Fruit fly (Drosophila melanogaster) whole organism, embryonic: ENCODE measurements around the gene wisp.

Source experiments
- ATbp ChIP-seq: fragments of 200-800 bp; sonication (Bioruptor generic); optimal IDR thresholded peaks from 2 replicates; lab custom pipeline; 2017; ENCODE audit warnings: missing biosample characterization, mild to moderate bottlenecking, missing genetic modification characterization, missing genetic modification reagents
- CG11456 ChIP-seq: fragments of 200-800 bp; sonication (Bioruptor generic); IDR thresholded peaks from 3 replicates; pipeline ENCODE4 v1.3.6; 2022; ENCODE audit warnings: missing biosample characterization, missing genetic modification characterization
- CG11723 ChIP-seq: fragments of 200-800 bp; sonication (Bioruptor generic); optimal IDR thresholded peaks from 2 replicates; lab custom pipeline; 2017; ENCODE audit warnings: missing biosample characterization, mild to moderate bottlenecking, missing genetic modification characterization
- CG12236 ChIP-seq: fragments of 200-800 bp; sonication (Bioruptor generic); optimal IDR thresholded peaks from 2 replicates; lab custom pipeline; 2016; ENCODE audit warnings: missing biosample characterization, missing genetic modification characterization
- CG12299 ChIP-seq: fragments of 200-800 bp; sonication (Bioruptor generic); optimal IDR thresholded peaks from 2 replicates; lab custom pipeline; 2018; ENCODE audit warnings: missing biosample characterization, mild to moderate bottlenecking, missing genetic modification characterization
- CG12391 ChIP-seq: fragments of 200-800 bp; sonication (Bioruptor generic); optimal IDR thresholded peaks from 3 replicates; lab custom pipeline; 2018; ENCODE audit warnings: missing biosample characterization, mild to moderate bottlenecking, missing genetic modification characterization, moderate library complexity
- CG17328 ChIP-seq: fragments of 200-800 bp; sonication (Bioruptor generic); IDR thresholded peaks from 2 replicates; pipeline ENCODE4 v1.3.6; 2022; ENCODE audit warnings: missing biosample characterization, missing genetic modification characterization
- CG17361 ChIP-seq: fragments of 200-800 bp; sonication (Bioruptor generic); IDR thresholded peaks from 3 replicates; pipeline ENCODE4 v1.3.6; 2022; ENCODE audit warnings: missing biosample characterization, missing genetic modification characterization
- CG17912 ChIP-seq: fragments of 200-800 bp; sonication (Bioruptor generic); optimal IDR thresholded peaks from 2 replicates; lab custom pipeline; 2018; ENCODE audit warnings: missing biosample characterization, mild to moderate bottlenecking, missing genetic modification characterization
- CG3995 ChIP-seq: fragments of 200-800 bp; sonication (Bioruptor generic); optimal IDR thresholded peaks from 3 replicates; lab custom pipeline; 2016; ENCODE audit warnings: missing biosample characterization, missing genetic modification characterization
- CG42726 ChIP-seq: fragments of 200-800 bp; sonication (Bioruptor generic); IDR thresholded peaks from 2 replicates; pipeline ENCODE4 v1.3.6; 2022; ENCODE audit warnings: missing biosample characterization, missing genetic modification characterization; ENCODE audit not compliant: partially characterized antibody
- CG7357 ChIP-seq: fragments of 200-800 bp; sonication (Bioruptor generic); IDR thresholded peaks from 3 replicates; pipeline ENCODE4 v1.3.6; 2022; ENCODE audit warnings: missing biosample characterization, missing genetic modification characterization
- CG8388 ChIP-seq: fragments of 200-800 bp; sonication (Bioruptor generic); optimal IDR thresholded peaks from 2 replicates; lab custom pipeline; 2019; ENCODE audit warnings: missing biosample characterization, mild to moderate bottlenecking, missing genetic modification characterization, moderate library complexity
- CG9609 ChIP-seq: fragments of 200-800 bp; sonication (Bioruptor generic); optimal IDR thresholded peaks from 3 replicates; lab custom pipeline; 2016; ENCODE audit warnings: missing biosample characterization, missing genetic modification characterization
- CG9932 ChIP-seq: fragments of 200-800 bp; sonication (Bioruptor generic); IDR thresholded peaks from 2 replicates; pipeline ENCODE4 v1.3.6; 2022; ENCODE audit warnings: missing biosample characterization, missing genetic modification characterization
- Chrac-16 ChIP-seq: fragments of 200-800 bp; sonication (Bioruptor generic); optimal IDR thresholded peaks from 3 replicates; lab custom pipeline; 2016; ENCODE audit warnings: missing biosample characterization, missing genetic modification characterization
- Doc2 ChIP-seq: fragments of 200-800 bp; sonication (Bioruptor generic); IDR thresholded peaks from 2 replicates; pipeline ENCODE4 v1.3.6; 2022; ENCODE audit warnings: missing biosample characterization, missing genetic modification characterization
- Dp ChIP-seq: fragments of 200-800 bp; sonication (Bioruptor generic); optimal IDR thresholded peaks from 2 replicates; lab custom pipeline; 2018; ENCODE audit warnings: missing biosample characterization, mild to moderate bottlenecking, missing genetic modification characterization, moderate library complexity
- E2f2 ChIP-seq: fragments of 200-800 bp; sonication (Bioruptor generic); IDR thresholded peaks from 2 replicates; pipeline ENCODE4 v1.3.6; 2022; ENCODE audit warnings: missing biosample characterization, missing genetic modification characterization
- ERR ChIP-seq: fragments of 200-800 bp; sonication (Bioruptor generic); optimal IDR thresholded peaks from 2 replicates; lab custom pipeline; 2016; ENCODE audit warnings: missing biosample characterization, missing genetic modification characterization
- Lhr ChIP-seq: fragments of 200-800 bp; sonication (Bioruptor generic); optimal IDR thresholded peaks from 3 replicates; lab custom pipeline; 2017; ENCODE audit warnings: mild to moderate bottlenecking, missing biosample characterization, missing genetic modification reagents, missing genetic modification characterization
- Mrtf ChIP-seq: fragments of 200-800 bp; sonication (Bioruptor generic); IDR thresholded peaks from 3 replicates; pipeline ENCODE4 v1.3.6; 2022; ENCODE audit warnings: missing biosample characterization, missing genetic modification characterization
- NFAT ChIP-seq: fragments of 200-800 bp; sonication (Bioruptor generic); IDR thresholded peaks from 2 replicates; pipeline ENCODE4 v1.3.6; 2022; ENCODE audit warnings: missing biosample characterization, missing genetic modification characterization
- Oli ChIP-seq: fragments of 200-800 bp; sonication (Bioruptor generic); optimal IDR thresholded peaks from 2 replicates; lab custom pipeline; 2018; ENCODE audit warnings: missing biosample characterization, mild to moderate bottlenecking, missing genetic modification characterization, moderate library complexity
- Ravus ChIP-seq: fragments of 200-800 bp; sonication (Bioruptor generic); IDR thresholded peaks from 2 replicates; pipeline ENCODE4 v1.3.6; 2022; ENCODE audit warnings: missing biosample characterization, missing genetic modification characterization
- Rfx ChIP-seq: fragments of 200-800 bp; sonication (Bioruptor generic); IDR thresholded peaks from 2 replicates; pipeline ENCODE4 v1.3.6; 2022; ENCODE audit warnings: missing biosample characterization, missing genetic modification characterization
- Sin3A ChIP-seq: fragments of >200 bp; optimal IDR thresholded peaks from 2 replicates; lab custom pipeline; 2018
- chif ChIP-seq, 2 experiments: fragments of 200-800 bp; sonication (Bioruptor generic); optimal IDR thresholded peaks; 3 replicates each; lab custom pipeline; 2016; ENCODE audit warnings: missing biosample characterization in 2 of 2, missing genetic modification characterization in 2 of 2
- chn ChIP-seq: fragments of 200-800 bp; sonication (Bioruptor generic); optimal IDR thresholded peaks from 2 replicates; lab custom pipeline; 2016; ENCODE audit warnings: missing biosample characterization, missing genetic modification characterization
- crc ChIP-seq: fragments of 200-800 bp; sonication (Bioruptor generic); optimal IDR thresholded peaks from 2 replicates; lab custom pipeline; 2016; ENCODE audit warnings: missing biosample characterization, missing genetic modification characterization
- crol ChIP-seq: fragments of 200-800 bp; sonication (Bioruptor generic); IDR thresholded peaks from 2 replicates; pipeline ENCODE4 v1.3.6; 2022; ENCODE audit warnings: missing biosample characterization, missing genetic modification characterization
- da ChIP-seq: fragments of 200-800 bp; sonication (Bioruptor generic); optimal IDR thresholded peaks from 2 replicates; lab custom pipeline; 2016; ENCODE audit warnings: missing biosample characterization, missing genetic modification characterization
- disco-r ChIP-seq: fragments of 200-800 bp; sonication (Bioruptor generic); optimal IDR thresholded peaks from 2 replicates; lab custom pipeline; 2016; ENCODE audit warnings: missing biosample characterization, missing genetic modification characterization
- fru ChIP-seq: fragments of >200 bp; optimal IDR thresholded peaks from 2 replicates; lab custom pipeline; 2017
- ftz-f1 ChIP-seq: fragments of 200-800 bp; sonication (Bioruptor generic); optimal IDR thresholded peaks from 2 replicates; lab custom pipeline; 2016; ENCODE audit warnings: missing biosample characterization, missing genetic modification characterization
- gro ChIP-seq: fragments of 200-800 bp; sonication (Bioruptor generic); optimal IDR thresholded peaks from 2 replicates; lab custom pipeline; 2016; ENCODE audit warnings: missing biosample characterization, missing genetic modification characterization
- her ChIP-seq: fragments of 200-800 bp; sonication (Bioruptor generic); optimal IDR thresholded peaks from 2 replicates; lab custom pipeline; 2016; ENCODE audit warnings: missing biosample characterization, missing genetic modification characterization
- hkb ChIP-seq, 2 experiments: fragments of 200-800 bp in 1 of 2; fragments of >200 bp in 1 of 2; sonication (Bioruptor generic) in 1 of 2; IDR thresholded peaks in 1 of 2; optimal IDR thresholded peaks in 1 of 2; 2 replicates each; pipeline versions ENCODE4 v1.3.6 to Lab custom; 2017 to 2022; ENCODE audit warnings: missing biosample characterization in 1 of 2, missing genetic modification characterization in 1 of 2
- insv ChIP-seq, 2 experiments: fragments of 200-800 bp; sonication (Bioruptor generic); optimal IDR thresholded peaks; 3 replicates each; lab custom pipeline; 2016 to 2018; ENCODE audit warnings: missing biosample characterization in 2 of 2, missing genetic modification characterization in 2 of 2
- inv ChIP-seq: fragments of 200-800 bp; sonication (Bioruptor generic); IDR thresholded peaks from 2 replicates; pipeline ENCODE4 v1.3.6; 2022; ENCODE audit warnings: missing biosample characterization, missing genetic modification characterization; ENCODE audit not compliant: partially characterized antibody
- ken ChIP-seq: fragments of 200-800 bp; sonication (Bioruptor generic); IDR thresholded peaks from 3 replicates; pipeline ENCODE4 v1.3.6; 2022; ENCODE audit warnings: missing biosample characterization, missing genetic modification characterization
- odd ChIP-seq: fragments of 200-800 bp; sonication (Bioruptor generic); optimal IDR thresholded peaks from 2 replicates; lab custom pipeline; 2017; ENCODE audit warnings: missing biosample characterization, mild to moderate bottlenecking, missing genetic modification characterization
- org-1 ChIP-seq: fragments of 200-800 bp; sonication (Bioruptor generic); optimal IDR thresholded peaks from 2 replicates; lab custom pipeline; 2017; ENCODE audit warnings: missing biosample characterization, missing genetic modification characterization
- pfk ChIP-seq: fragments of 200-800 bp; sonication (Bioruptor generic); optimal IDR thresholded peaks from 2 replicates; lab custom pipeline; 2018; ENCODE audit warnings: missing biosample characterization, mild to moderate bottlenecking, missing genetic modification characterization, moderate library complexity
- pho ChIP-seq: fragments of 200-800 bp; sonication (Bioruptor generic); optimal IDR thresholded peaks from 2 replicates; lab custom pipeline; 2016; ENCODE audit warnings: missing biosample characterization, missing genetic modification characterization
- sd ChIP-seq: fragments of 200-800 bp; sonication (Bioruptor generic); optimal IDR thresholded peaks from 3 replicates; lab custom pipeline; 2018; ENCODE audit warnings: missing biosample characterization, mild to moderate bottlenecking, missing genetic modification characterization, moderate library complexity
- sim ChIP-seq: fragments of 200-800 bp; sonication (Bioruptor generic); IDR thresholded peaks from 2 replicates; pipeline ENCODE4 v1.3.6; 2022; ENCODE audit warnings: missing biosample characterization, missing genetic modification characterization
- sna ChIP-seq: fragments of 200-800 bp; sonication (Bioruptor generic); IDR thresholded peaks from 2 replicates; pipeline ENCODE4 v1.3.6; 2022; ENCODE audit warnings: missing biosample characterization, missing genetic modification characterization; ENCODE audit not compliant: partially characterized antibody
- ssp ChIP-seq: fragments of 200-800 bp; sonication (Bioruptor generic); IDR thresholded peaks from 2 replicates; pipeline ENCODE4 v1.3.6; 2022; ENCODE audit warnings: missing biosample characterization, missing genetic modification characterization
- trh ChIP-seq: fragments of 200-800 bp; sonication (Bioruptor generic); optimal IDR thresholded peaks from 2 replicates; lab custom pipeline; 2016; ENCODE audit warnings: missing biosample characterization, missing genetic modification characterization

The wisp gene

dm6 chrX:11857522-11858438, 36.0 kb upstream of the wisp start (continued):
- TF ChIP-seq inv (GFP tag; lab: Robert Waterston, UW), result no peak
- TF ChIP-seq CG17328, result peak; percentile 72
- TF ChIP-seq CG8388 (GFP tag; lab: Kevin White, UChicago), result peak; percentile 71
- TF ChIP-seq Doc2, result peak; percentile 56; the same call in 1 of the 2 replicates
- TF ChIP-seq CG9609 (GFP tag; lab: Kevin White, UChicago), result peak; percentile 11
- TF ChIP-seq ssp, result peak; percentile 62
- no peak for TF ChIP-seq sna (GFP tag; lab: Robert Waterston, UW)
- TF ChIP-seq odd (GFP tag; lab: Kevin White, UChicago), result peak; percentile 36
- TF ChIP-seq chn (GFP tag; lab: Kevin White, UChicago), result peak; percentile 52
- TF ChIP-seq Chrac-16 (GFP tag; lab: Kevin White, UChicago), result peak; percentile 54
- TF ChIP-seq CG7357 (GFP tag; lab: Robert Waterston, UW), result peak; percentile 57; the same call in 1 of the 3 replicates
- no peak for TF ChIP-seq pfk (GFP tag; lab: Kevin White, UChicago)
- TF ChIP-seq da (GFP tag; lab: Kevin White, UChicago), result no peak
- peak; percentile 78 for TF ChIP-seq CG12391 (tag; lab: Kevin White, UChicago)
- TF ChIP-seq Oli (tag; lab: Kevin White, UChicago), result peak; percentile 71
- no peak for TF ChIP-seq CG9932 (GFP tag; lab: Robert Waterston, UW)
- TF ChIP-seq Rfx, result peak; percentile 84
- TF ChIP-seq CG42726 (GFP tag; lab: Robert Waterston, UW), result no peak
- no peak for TF ChIP-seq sd (tag; lab: Kevin White, UChicago)
- peak; percentile 22 for TF ChIP-seq CG12236 (GFP tag; lab: Kevin White, UChicago)
- TF ChIP-seq Ravus (GFP tag; lab: Robert Waterston, UW), result peak; percentile 45
- no peak for TF ChIP-seq crol (GFP tag; lab: Robert Waterston, UW)
- TF ChIP-seq ERR (GFP tag; lab: Kevin White, UChicago), result peak; percentile 44
- peak; percentile 85 for TF ChIP-seq CG17361 (GFP tag; lab: Robert Waterston, UW)
- peak; percentile 68; the same call in 1 of the 3 replicates for TF ChIP-seq ken (GFP tag; lab: Robert Waterston, UW)
- TF ChIP-seq ATbp (GFP tag; lab: Kevin White, UChicago), result peak; percentile 69
- TF ChIP-seq gro (GFP tag; lab: Kevin White, UChicago), result peak; percentile 54
- no peak for TF ChIP-seq pho
- TF ChIP-seq E2f2, result peak; percentile 57; the same call in 1 of the 2 replicates
- TF ChIP-seq ftz-f1, result peak; percentile 35
- TF ChIP-seq trh, result peak; percentile 56
- TF ChIP-seq Mrtf (GFP tag; lab: Robert Waterston, UW), result peak; percentile 79
- TF ChIP-seq crc (GFP tag; lab: Kevin White, UChicago), result peak; percentile 78
- TF ChIP-seq NFAT (GFP tag; lab: Robert Waterston, UW), result peak; percentile 56
- TF ChIP-seq CG11723 (GFP tag; lab: Kevin White, UChicago), result peak; percentile 36
- TF ChIP-seq CG3995 (GFP tag; lab: Kevin White, UChicago), result no peak
- TF ChIP-seq Dp (GFP tag; lab: Kevin White, UChicago), result no peak
- TF ChIP-seq her, result no peak
- no peak for TF ChIP-seq insv (GFP tag; optimal IDR thresholded peaks at IDR 0.05; lab: Kevin White, UChicago)
- peak; percentile 42 for TF ChIP-seq Lhr (GFP tag; lab: Kevin White, UChicago)
- TF ChIP-seq CG17912 (GFP tag; lab: Kevin White, UChicago), result peak; percentile 70
- peak; percentile 83 for TF ChIP-seq CG11456 (GFP tag; lab: Robert Waterston, UW)
- TF ChIP-seq disco-r (GFP tag; lab: Kevin White, UChicago), result peak; percentile 52
- no peak for TF ChIP-seq Sin3A (lab: Kevin White, UChicago)
- TF ChIP-seq chif (GFP tag; optimal IDR thresholded peaks at IDR 0.05; lab: Kevin White, UChicago), result peak; percentile 39 to 57
- TF ChIP-seq fru, result no peak
- no peak for TF ChIP-seq CG12299 (tag; lab: Kevin White, UChicago)
- TF ChIP-seq org-1, result peak; percentile 66
- no peak for TF ChIP-seq hkb (optimal IDR thresholded peaks at IDR 0.05; lab: Kevin White, UChicago)
- TF ChIP-seq hkb (GFP tag; IDR thresholded peaks at IDR 0.05; lab: Robert Waterston, UW), result peak; percentile 80
- peak; percentile 83 for TF ChIP-seq sim (GFP tag; lab: Robert Waterston, UW)
